Worm (Caenorhabditis elegans) whole organism, late embryonic: ENCODE results near the gene unc-62.

Experiments used
- C08G9.2 ChIP-seq: sonication (generic microtip); optimal IDR thresholded peaks from 2 replicates; lab custom pipeline; 2016; ENCODE audit warnings: mild to moderate bottlenecking, missing genetic modification characterization, moderate library complexity, missing compliant biosample characterization
- F13H6.1 ChIP-seq: sonication (generic microtip); optimal IDR thresholded peaks from 2 replicates; lab custom pipeline; 2016; ENCODE audit warnings: missing genetic modification characterization, missing compliant biosample characterization
- K02D7.2 ChIP-seq: sonication (generic microtip); optimal IDR thresholded peaks from 2 replicates; lab custom pipeline; 2017; ENCODE audit warnings: mild to moderate bottlenecking, missing genetic modification characterization, missing compliant biosample characterization
- K09A11.1 ChIP-seq: sonication (generic microtip); optimal IDR thresholded peaks from 2 replicates; lab custom pipeline; 2017; ENCODE audit warnings: antibody characterized with exemption, mild to moderate bottlenecking, missing genetic modification characterization, missing compliant biosample characterization; ENCODE audit not compliant: insufficient read depth
- T23F11.4 ChIP-seq: fragments of 200-800 bp; sonication (Bioruptor generic); optimal IDR thresholded peaks from 2 replicates; lab custom pipeline; 2018; ENCODE audit warnings: mild to moderate bottlenecking, missing genetic modification characterization, missing compliant biosample characterization
- Y22D7AL.16 ChIP-seq: sonication (generic microtip); optimal IDR thresholded peaks from 2 replicates; lab custom pipeline; 2016; ENCODE audit warnings: missing genetic modification characterization, missing compliant biosample characterization
- ahr-1 ChIP-seq: sonication (generic microtip); optimal IDR thresholded peaks from 2 replicates; lab custom pipeline; 2016; ENCODE audit warnings: missing genetic modification characterization, missing compliant biosample characterization
- ama-1 ChIP-seq: fragments of 150-350 bp; optimal IDR thresholded peaks from 2 replicates; lab custom pipeline; 2014
- ceh-14 ChIP-seq: sonication (generic microtip); optimal IDR thresholded peaks from 2 replicates; lab custom pipeline; 2016; ENCODE audit warnings: missing genotype, missing genetic modification characterization, missing compliant biosample characterization
- ceh-18 ChIP-seq: sonication (generic microtip); optimal IDR thresholded peaks from 2 replicates; lab custom pipeline; 2016; ENCODE audit warnings: missing genetic modification characterization, missing compliant biosample characterization
- ceh-19 ChIP-seq: fragments of 200-800 bp; sonication (Bioruptor generic); optimal IDR thresholded peaks from 2 replicates; lab custom pipeline; 2018; ENCODE audit warnings: mild to moderate bottlenecking, missing genetic modification characterization, missing compliant biosample characterization
- ceh-2 ChIP-seq: sonication (generic microtip); optimal IDR thresholded peaks from 2 replicates; lab custom pipeline; 2016; ENCODE audit warnings: missing genotype, missing genetic modification characterization, missing compliant biosample characterization
- ceh-30 ChIP-seq: fragments of 150-350 bp; optimal IDR thresholded peaks from 2 replicates; lab custom pipeline; 2014; ENCODE audit warnings: missing biosample characterization, missing genetic modification characterization
- ceh-34 ChIP-seq: sonication (generic microtip); optimal IDR thresholded peaks from 2 replicates; lab custom pipeline; 2016; ENCODE audit warnings: mild to moderate bottlenecking, missing genetic modification characterization, missing compliant biosample characterization
- ceh-45 ChIP-seq: fragments of 200-800 bp; sonication (Bioruptor generic); IDR thresholded peaks from 2 replicates; pipeline ENCODE4 v1.3.6; 2022; ENCODE audit warnings: missing genetic modification reagents, missing genetic modification characterization, missing compliant biosample characterization
- ceh-48 ChIP-seq: sonication (generic microtip); optimal IDR thresholded peaks from 2 replicates; lab custom pipeline; 2016; ENCODE audit warnings: missing genetic modification characterization, inconsistent platforms, missing compliant biosample characterization
- ceh-6 ChIP-seq: fragments of 200-800 bp; sonication (Bioruptor generic); optimal IDR thresholded peaks from 2 replicates; lab custom pipeline; 2018; ENCODE audit warnings: mild to moderate bottlenecking, missing genetic modification characterization, missing compliant biosample characterization
- ceh-9 ChIP-seq: sonication (generic microtip); optimal IDR thresholded peaks from 2 replicates; lab custom pipeline; 2016; ENCODE audit warnings: mild to moderate bottlenecking, missing genetic modification characterization, inconsistent platforms, missing compliant biosample characterization
- dve-1 ChIP-seq: sonication (generic microtip); optimal IDR thresholded peaks from 2 replicates; lab custom pipeline; 2017; ENCODE audit warnings: antibody characterized with exemption, mild to moderate bottlenecking, missing genetic modification characterization, missing compliant biosample characterization
- elt-2 ChIP-seq: sonication (generic microtip); optimal IDR thresholded peaks from 2 replicates; lab custom pipeline; 2016; ENCODE audit warnings: missing genetic modification reagents, missing genetic modification characterization, missing compliant biosample characterization
- elt-4 ChIP-seq: sonication (generic microtip); optimal IDR thresholded peaks from 2 replicates; lab custom pipeline; 2016; ENCODE audit warnings: missing genetic modification characterization, missing compliant biosample characterization
- eyg-1 ChIP-seq: sonication (generic microtip); optimal IDR thresholded peaks from 2 replicates; lab custom pipeline; 2016; ENCODE audit warnings: missing genotype, missing genetic modification characterization, missing compliant biosample characterization
- fkh-6 ChIP-seq: sonication (generic microtip); optimal IDR thresholded peaks from 2 replicates; lab custom pipeline; 2016; ENCODE audit warnings: missing genetic modification characterization, missing compliant biosample characterization
- gmeb-2 ChIP-seq: sonication (generic microtip); optimal IDR thresholded peaks from 2 replicates; lab custom pipeline; 2016; ENCODE audit warnings: missing genetic modification characterization, inconsistent platforms, missing compliant biosample characterization
- hlh-15 ChIP-seq: sonication (generic microtip); optimal IDR thresholded peaks from 2 replicates; lab custom pipeline; 2016; ENCODE audit warnings: missing genetic modification characterization, missing compliant biosample characterization
- hlh-30 ChIP-seq: sonication (generic microtip); optimal IDR thresholded peaks from 2 replicates; lab custom pipeline; 2017; ENCODE audit warnings: antibody characterized with exemption, missing genetic modification characterization, missing compliant biosample characterization; ENCODE audit not compliant: insufficient read depth
- lim-6 ChIP-seq: sonication (generic microtip); optimal IDR thresholded peaks from 2 replicates; lab custom pipeline; 2016; ENCODE audit warnings: missing genetic modification characterization, missing compliant biosample characterization
- lin-11 ChIP-seq: fragments of 200-800 bp; sonication (Bioruptor generic); optimal IDR thresholded peaks from 2 replicates; lab custom pipeline; 2018; ENCODE audit warnings: mild to moderate bottlenecking, missing genetic modification characterization, missing compliant biosample characterization
- madf-2 ChIP-seq: sonication (generic microtip); optimal IDR thresholded peaks from 2 replicates; lab custom pipeline; 2017; ENCODE audit warnings: missing genetic modification characterization, missing compliant biosample characterization
- mec-3 ChIP-seq: sonication (generic microtip); optimal IDR thresholded peaks from 2 replicates; lab custom pipeline; 2016; ENCODE audit warnings: borderline replicate concordance, missing genetic modification characterization, missing compliant biosample characterization
- nfya-1 ChIP-seq: sonication (generic microtip); optimal IDR thresholded peaks from 2 replicates; lab custom pipeline; 2017; ENCODE audit warnings: missing genetic modification characterization, mild to moderate bottlenecking, missing compliant biosample characterization, antibody characterized with exemption, moderate library complexity
- nhr-11 ChIP-seq: fragments of 150-350 bp; optimal IDR thresholded peaks from 2 replicates; lab custom pipeline; 2014; ENCODE audit warnings: missing biosample characterization, missing genetic modification characterization
- odd-2 ChIP-seq: sonication (generic microtip); optimal IDR thresholded peaks from 2 replicates; lab custom pipeline; 2017; ENCODE audit warnings: antibody characterized with exemption, mild to moderate bottlenecking, missing genetic modification characterization, missing compliant biosample characterization
- pag-3 ChIP-seq: sonication (generic microtip); optimal IDR thresholded peaks from 2 replicates; lab custom pipeline; 2016; ENCODE audit warnings: missing compliant biosample characterization, missing genetic modification characterization, borderline replicate concordance
- pat-9 ChIP-seq: fragments of 200-800 bp; sonication (Bioruptor generic); optimal IDR thresholded peaks from 2 replicates; lab custom pipeline; 2018; ENCODE audit warnings: mild to moderate bottlenecking, missing genetic modification characterization, moderate library complexity, missing compliant biosample characterization
- pha-4 ChIP-seq: fragments of 150-350 bp; optimal IDR thresholded peaks from 2 replicates; lab custom pipeline; 2018; ENCODE audit warnings: missing biosample characterization, missing genetic modification reagents, missing genetic modification characterization
- pros-1 ChIP-seq: fragments of 150-350 bp; optimal IDR thresholded peaks from 2 replicates; lab custom pipeline; 2014; ENCODE audit warnings: missing biosample characterization, missing genetic modification reagents, missing genetic modification characterization
- ref-2 ChIP-seq: sonication (generic microtip); optimal IDR thresholded peaks from 2 replicates; lab custom pipeline; 2016; ENCODE audit warnings: missing genetic modification characterization, missing compliant biosample characterization
- sdc-2 ChIP-seq: sonication (generic microtip); optimal IDR thresholded peaks from 2 replicates; lab custom pipeline; 2016; ENCODE audit warnings: missing genotype, missing genetic modification characterization, missing compliant biosample characterization
- sox-4 ChIP-seq: sonication (generic microtip); optimal IDR thresholded peaks from 2 replicates; lab custom pipeline; 2017; ENCODE audit warnings: mild to moderate bottlenecking, missing genetic modification characterization, inconsistent platforms, missing compliant biosample characterization
- syd-9 ChIP-seq: sonication (generic microtip); optimal IDR thresholded peaks from 2 replicates; lab custom pipeline; 2016; ENCODE audit warnings: mild to moderate bottlenecking, missing genetic modification characterization, moderate library complexity, missing compliant biosample characterization
- tbx-2 ChIP-seq: sonication (generic microtip); optimal IDR thresholded peaks from 2 replicates; lab custom pipeline; 2016; ENCODE audit warnings: missing genetic modification characterization, missing compliant biosample characterization
- tbx-7 ChIP-seq: sonication (generic microtip); optimal IDR thresholded peaks from 2 replicates; lab custom pipeline; 2016; ENCODE audit warnings: missing genotype, missing genetic modification characterization, missing compliant biosample characterization
- ttx-3 ChIP-seq: sonication (generic microtip); optimal IDR thresholded peaks from 2 replicates; lab custom pipeline; 2016; ENCODE audit warnings: missing genetic modification reagents, missing genetic modification characterization, missing compliant biosample characterization
- unc-3 ChIP-seq, 2 experiments: fragments of 200-800 bp in 1 of 2; sonication (Bioruptor generic) in 1 of 2; sonication (generic microtip) in 1 of 2; conservative IDR thresholded peaks in 1 of 2; optimal IDR thresholded peaks in 1 of 2; 2 replicates each; pipeline versions ENCODE4 v1.3.6 to Lab custom; 2016 to 2022; ENCODE audit warnings: missing compliant biosample characterization in 2 of 2, missing genetic modification characterization in 2 of 2, missing genetic modification reagents in 1 of 2
- unc-42 ChIP-seq: sonication (generic microtip); optimal IDR thresholded peaks from 2 replicates; lab custom pipeline; 2016; ENCODE audit warnings: missing genotype, missing genetic modification characterization, missing compliant biosample characterization
- unc-55 ChIP-seq: sonication (generic microtip); optimal IDR thresholded peaks from 2 replicates; lab custom pipeline; 2017; ENCODE audit warnings: missing biosample characterization, missing genetic modification reagents, missing genetic modification characterization
- unc-86 ChIP-seq: sonication (generic microtip); optimal IDR thresholded peaks from 2 replicates; lab custom pipeline; 2016; ENCODE audit warnings: missing genetic modification characterization, missing compliant biosample characterization
- zip-5 ChIP-seq: sonication (generic microtip); optimal IDR thresholded peaks from 2 replicates; lab custom pipeline; 2016; ENCODE audit warnings: missing genetic modification characterization, missing compliant biosample characterization
- ztf-16 ChIP-seq: sonication (generic microtip); optimal IDR thresholded peaks from 2 replicates; lab custom pipeline; 2017; ENCODE audit warnings: missing genetic modification characterization, missing compliant biosample characterization

unc-62 gene

ce11 chrV:4507836-4508462 is 10.7 kb downstream of the unc-62 start (continued):
- TF ChIP-seq pag-3 (tag; lab: Kevin White, UChicago) (no peak), nhr-11 (tag; lab: Kevin White, UChicago) (no peak), ama-1 (peak; percentile 63), K02D7.2 (tag; lab: Kevin White, UChicago) (no peak), ceh-45 (GFP tag; lab: Robert Waterston, UW) (peak; percentile 51; the same call in 1 of the 2 replicates), eyg-1 (no peak), ceh-34 (tag; lab: Kevin White, UChicago) (peak; percentile 50), odd-2 (tag; lab: Kevin White, UChicago) (no peak), madf-2 (tag; lab: Kevin White, UChicago) (no peak), mec-3 (tag; lab: Kevin White, UChicago) (no peak), sox-4 (tag; lab: Kevin White, UChicago) (no peak), dve-1 (tag; lab: Kevin White, UChicago) (no peak), ceh-9 (no peak), fkh-6 (tag; lab: Kevin White, UChicago) (no peak), gmeb-2 (tag; lab: Kevin White, UChicago) (peak; percentile 22), ceh-14 (tag; lab: Kevin White, UChicago) (peak; percentile 79), F13H6.1 (tag; lab: Kevin White, UChicago) (no peak), K09A11.1 (tag; lab: Kevin White, UChicago) (no peak), zip-5 (tag; lab: Kevin White, UChicago) (no peak), pat-9 (tag; lab: Kevin White, UChicago) (no peak), ceh-2 (peak; percentile 41), ceh-19 (GFP tag; lab: Kevin White, UChicago) (no peak), lim-6 (tag; lab: Kevin White, UChicago) (no peak), syd-9 (tag; lab: Kevin White, UChicago) (peak; percentile 0), sdc-2 (tag; lab: Kevin White, UChicago) (no peak), lin-11 (tag; lab: Kevin White, UChicago) (no peak), elt-4 (tag; lab: Kevin White, UChicago) (no peak), ceh-48 (tag; lab: Kevin White, UChicago) (no peak), C08G9.2 (tag; lab: Kevin White, UChicago) (no peak), ttx-3 (tag; lab: Kevin White, UChicago) (no peak), ceh-30 (tag; lab: Kevin White, UChicago) (no peak), ceh-18 (tag; lab: Kevin White, UChicago) (peak; percentile 81), unc-55 (peak; percentile 100), ztf-16 (no peak), unc-3 (GFP tag; conservative IDR thresholded peaks at IDR 0.05; lab: Robert Waterston, UW) (no peak), unc-3 (tag; optimal IDR thresholded peaks at IDR 0.05; lab: Kevin White, UChicago) (peak; percentile 20), pha-4 (tag; lab: Kevin White, UChicago) (no peak), ref-2 (tag; lab: Kevin White, UChicago) (peak; percentile 51), ahr-1 (no peak), nfya-1 (tag; lab: Kevin White, UChicago) (peak; percentile 74), unc-42 (tag; lab: Kevin White, UChicago) (peak; percentile 9), tbx-2 (tag; lab: Kevin White, UChicago) (peak; percentile 49), hlh-30 (tag; lab: Kevin White, UChicago) (no peak), Y22D7AL.16 (tag; lab: Kevin White, UChicago) (no peak), pros-1 (tag; lab: Kevin White, UChicago) (no peak), ceh-6 (GFP tag; lab: Kevin White, UChicago) (no peak), hlh-15 (no peak), unc-86 (tag; lab: Kevin White, UChicago) (no peak), elt-2 (no peak), tbx-7 (tag; lab: Kevin White, UChicago) (no peak), T23F11.4 (peak; percentile 6)
